Worm (Caenorhabditis elegans) whole organism, L4 larva: Measurements from ENCODE around the gene rde-8.

ENCODE experiments used
- F26F4.8 ChIP-seq: fragments of 200-800 bp; sonication (Bioruptor generic); conservative IDR thresholded peaks from 2 replicates; pipeline ENCODE4 v1.3.6; 2022; ENCODE audit warnings: missing genetic modification characterization, missing compliant biosample characterization
- F44E2.7 ChIP-seq: fragments of 200-800 bp; sonication (Bioruptor generic); IDR thresholded peaks from 2 replicates; pipeline ENCODE4 v2.1.2; 2022; ENCODE audit warnings: missing genetic modification characterization, missing compliant biosample characterization
- F49E8.2 ChIP-seq: sonication (generic microtip); optimal IDR thresholded peaks from 2 replicates; lab custom pipeline; 2016; ENCODE audit warnings: missing compliant biosample characterization, mild to moderate bottlenecking, missing genetic modification characterization, borderline replicate concordance
- T20F7.1 ChIP-seq: fragments of 200-800 bp; sonication (Bioruptor generic); optimal IDR thresholded peaks from 2 replicates; lab custom pipeline; 2018; ENCODE audit warnings: mild to moderate bottlenecking, missing genetic modification characterization, missing compliant biosample characterization
- T26A8.4 ChIP-seq: fragments of 200-800 bp; sonication (Bioruptor generic); IDR thresholded peaks from 2 replicates; pipeline ENCODE4 v1.3.6; 2022; ENCODE audit warnings: missing genetic modification characterization, missing compliant biosample characterization
- Y105C5A.15 ChIP-seq: fragments of 200-800 bp; sonication (Bioruptor generic); IDR thresholded peaks from 2 replicates; pipeline ENCODE4 v1.3.6; 2022; ENCODE audit warnings: missing genetic modification characterization, missing compliant biosample characterization
- Y5F2A.4 ChIP-seq: fragments of 200-800 bp; sonication (Bioruptor generic); optimal IDR thresholded peaks from 2 replicates; lab custom pipeline; 2018; ENCODE audit warnings: mild to moderate bottlenecking, missing genetic modification characterization, missing compliant biosample characterization
- ZK337.2 ChIP-seq: fragments of 200-800 bp; sonication (Bioruptor generic); IDR thresholded peaks from 2 replicates; pipeline ENCODE4 v1.3.6; 2022; ENCODE audit warnings: missing genetic modification reagents, missing genetic modification characterization, missing compliant biosample characterization
- aha-1 ChIP-seq: fragments of 150-350 bp; peaks from one replicate; lab custom pipeline; 2014; ENCODE audit warnings: missing biosample characterization, missing genetic modification characterization
- ama-1 ChIP-seq: fragments of 150-350 bp; optimal IDR thresholded peaks from 2 replicates; lab custom pipeline; 2014; ENCODE audit warnings: inconsistent platforms, mixed read lengths
- arid-1 ChIP-seq: fragments of 200-800 bp; sonication (Bioruptor generic); conservative IDR thresholded peaks from 2 replicates; pipeline ENCODE4 v1.3.6; 2022; ENCODE audit warnings: missing genetic modification reagents, missing genetic modification characterization, missing compliant biosample characterization
- ceh-32 ChIP-seq: sonication (generic microtip); optimal IDR thresholded peaks from 2 replicates; lab custom pipeline; 2016; ENCODE audit warnings: mild to moderate bottlenecking, missing genetic modification characterization, missing compliant biosample characterization; ENCODE audit not compliant: poor library complexity
- ceh-82 ChIP-seq: sonication (generic microtip); optimal IDR thresholded peaks from 2 replicates; lab custom pipeline; 2017; ENCODE audit warnings: missing biosample characterization, missing genetic modification characterization
- ces-1 ChIP-seq: fragments of 150-350 bp; sonication (generic microtip); optimal IDR thresholded peaks from 4 replicates; lab custom pipeline; 2014; ENCODE audit warnings: missing biosample characterization, missing genetic modification reagents, missing genetic modification characterization
- daf-16 ChIP-seq, 3 experiments: sonication (generic microtip); optimal IDR thresholded peaks; 2 replicates each; lab custom pipeline; 2016 to 2017; ENCODE audit warnings: missing genetic modification characterization in 3 of 3, missing genetic modification reagents in 3 of 3, mild to moderate bottlenecking in 2 of 3, missing compliant biosample characterization in 2 of 3, missing biosample characterization in 1 of 3, moderate library complexity in 1 of 3
- dmd-6 ChIP-seq: fragments of 200-800 bp; sonication (Bioruptor generic); IDR thresholded peaks from 2 replicates; pipeline ENCODE4 v1.3.6; 2022; ENCODE audit warnings: missing genetic modification reagents, missing genetic modification characterization, missing compliant biosample characterization
- dmd-9 ChIP-seq: fragments of 200-800 bp; sonication (Bioruptor generic); IDR thresholded peaks from 2 replicates; pipeline ENCODE4 v1.3.6; 2022; ENCODE audit warnings: missing genetic modification reagents, missing genetic modification characterization, missing compliant biosample characterization
- dpl-1 ChIP-seq: fragments of 150-350 bp; optimal IDR thresholded peaks from 2 replicates; lab custom pipeline; 2014; ENCODE audit warnings: missing biosample characterization, missing genetic modification reagents, missing genetic modification characterization
- duxl-1 ChIP-seq: sonication (generic microtip); optimal IDR thresholded peaks from 2 replicates; lab custom pipeline; 2016; ENCODE audit warnings: mild to moderate bottlenecking, missing genetic modification characterization, moderate library complexity, missing compliant biosample characterization; ENCODE audit not compliant: poor library complexity
- dve-1 ChIP-seq: sonication (generic microtip); optimal IDR thresholded peaks from 2 replicates; lab custom pipeline; 2017; ENCODE audit warnings: antibody characterized with exemption, mild to moderate bottlenecking, missing genetic modification characterization, missing compliant biosample characterization; ENCODE audit not compliant: insufficient read depth
- egl-27 ChIP-seq: sonication (generic microtip); optimal IDR thresholded peaks from 3 replicates; lab custom pipeline; 2017; ENCODE audit warnings: missing biosample characterization, missing genetic modification reagents, missing genetic modification characterization
- fos-1 ChIP-seq: fragments of 150-350 bp; optimal IDR thresholded peaks from 2 replicates; lab custom pipeline; 2014; ENCODE audit warnings: missing biosample characterization, missing genetic modification characterization
- hlh-11 ChIP-seq: fragments of 200-800 bp; sonication (Bioruptor generic); optimal IDR thresholded peaks from 2 replicates; lab custom pipeline; 2018; ENCODE audit warnings: mild to moderate bottlenecking, missing genetic modification characterization, missing compliant biosample characterization
- jun-1 ChIP-seq: fragments of 150-350 bp; optimal IDR thresholded peaks from 2 replicates; lab custom pipeline; 2014; ENCODE audit warnings: missing biosample characterization, missing genetic modification reagents, missing genetic modification characterization
- lin-29 ChIP-seq: fragments of 200-800 bp; sonication (Bioruptor generic); IDR thresholded peaks from 2 replicates; pipeline ENCODE4 v1.3.6; 2022; ENCODE audit warnings: missing genetic modification reagents, missing genetic modification characterization, missing compliant biosample characterization
- lin-38 ChIP-seq: fragments of 200-800 bp; sonication (Bioruptor generic); IDR thresholded peaks from 2 replicates; pipeline ENCODE4 v1.3.6; 2022; ENCODE audit warnings: missing genetic modification reagents, missing genetic modification characterization, missing compliant biosample characterization
- lin-39 ChIP-seq: fragments of 150-350 bp; optimal IDR thresholded peaks from 2 replicates; lab custom pipeline; 2014; ENCODE audit warnings: missing biosample characterization, missing genetic modification reagents, missing genetic modification characterization
- lir-3 ChIP-seq: sonication (generic microtip); optimal IDR thresholded peaks from 2 replicates; lab custom pipeline; 2016; ENCODE audit warnings: mild to moderate bottlenecking, missing genetic modification characterization, missing compliant biosample characterization
- lsy-2 ChIP-seq, 2 experiments: fragments of 150-350 bp in 1 of 2; sonication (generic microtip) in 1 of 2; optimal IDR thresholded peaks; 2 replicates each; lab custom pipeline; 2014 to 2017; ENCODE audit warnings: missing biosample characterization in 2 of 2, missing genetic modification characterization in 2 of 2
- madf-5 ChIP-seq, 2 experiments: fragments of 200-800 bp; sonication (Bioruptor generic); IDR thresholded peaks; 2 replicates each; pipeline ENCODE4 v1.3.6; 2022; ENCODE audit warnings: missing compliant biosample characterization in 2 of 2, missing genetic modification characterization in 2 of 2
- mdl-1 ChIP-seq, 2 experiments: fragments of 150-350 bp in 1 of 2; sonication (generic microtip) in 1 of 2; optimal IDR thresholded peaks; 2 replicates each; lab custom pipeline; 2014 to 2017; ENCODE audit warnings: missing biosample characterization in 2 of 2, missing genetic modification characterization in 2 of 2
- mdt-29 ChIP-seq: fragments of 200-800 bp; sonication (Bioruptor generic); IDR thresholded peaks from 2 replicates; pipeline ENCODE4 v1.3.6; 2022; ENCODE audit warnings: missing genetic modification reagents, missing genetic modification characterization, missing compliant biosample characterization
- mes-2 ChIP-seq: sonication (generic microtip); optimal IDR thresholded peaks from 2 replicates; lab custom pipeline; 2016; ENCODE audit warnings: missing genotype, mild to moderate bottlenecking, missing genetic modification characterization, missing compliant biosample characterization; ENCODE audit not compliant: poor library complexity, severe bottlenecking
- nhr-237 ChIP-seq: sonication (generic microtip); optimal IDR thresholded peaks from 2 replicates; lab custom pipeline; 2017; ENCODE audit warnings: missing biosample characterization, missing genetic modification characterization
- nhr-25 ChIP-seq: sonication (generic microtip); optimal IDR thresholded peaks from 2 replicates; lab custom pipeline; 2017; ENCODE audit warnings: missing genetic modification characterization, mild to moderate bottlenecking, missing compliant biosample characterization, antibody characterized with exemption, moderate library complexity, borderline replicate concordance; ENCODE audit not compliant: insufficient read depth
- sdz-12 ChIP-seq: fragments of 200-800 bp; sonication (Bioruptor generic); optimal IDR thresholded peaks from 2 replicates; lab custom pipeline; 2018; ENCODE audit warnings: mild to moderate bottlenecking, missing genetic modification characterization, missing compliant biosample characterization
- skn-1 ChIP-seq: fragments of 150-350 bp; optimal IDR thresholded peaks from 2 replicates; lab custom pipeline; 2014; ENCODE audit warnings: missing biosample characterization, missing genetic modification characterization
- spr-1 ChIP-seq: sonication (generic microtip); optimal IDR thresholded peaks from 2 replicates; lab custom pipeline; 2016; ENCODE audit warnings: mild to moderate bottlenecking, missing genetic modification characterization, missing compliant biosample characterization
- spr-3 ChIP-seq: fragments of 200-800 bp; sonication (Bioruptor generic); optimal IDR thresholded peaks from 2 replicates; lab custom pipeline; 2018; ENCODE audit warnings: mild to moderate bottlenecking, missing genetic modification characterization, missing compliant biosample characterization
- tra-1 ChIP-seq: fragments of 200-800 bp; sonication (Bioruptor generic); IDR thresholded peaks from 2 replicates; pipeline ENCODE4 v1.3.6; 2022; ENCODE audit warnings: missing genetic modification reagents, missing genetic modification characterization, missing compliant biosample characterization
- unc-62 ChIP-seq, 3 experiments: fragments of 150-350 bp in 1 of 3; sonication (generic microtip); optimal IDR thresholded peaks in 2 of 3; peaks in 1 of 3; 1 replicate in 1 of 3; 2 replicates in 2 of 3; lab custom pipeline; 2014 to 2017; ENCODE audit warnings: missing biosample characterization in 3 of 3, missing genetic modification characterization in 3 of 3, missing genetic modification reagents in 3 of 3, missing genotype in 1 of 3
- zip-11 ChIP-seq: fragments of 200-800 bp; sonication (Bioruptor generic); IDR thresholded peaks from 2 replicates; pipeline ENCODE4 v1.3.6; 2022; ENCODE audit warnings: missing genetic modification characterization, missing compliant biosample characterization

rde-8 gene

ce11 chrIV:7144670-7145257 is 41.7 kb upstream of the rde-8 start, which contains the start of gene hecd-1 (continued):
- TF ChIP-seq mes-2 (peak; percentile 13), Y105C5A.15 (no peak), lin-38 (peak; percentile 68), F26F4.8 (no peak), lir-3 (no peak), dpl-1 (GFP tag; lab: Kevin White, UChicago) (peak; percentile 20), lin-29 (GFP tag; lab: Robert Waterston, UW) (no peak), ama-1 (lab: Kevin White, UChicago) (no peak), spr-3 (no peak), madf-5 (GFP tag; IDR thresholded peaks at IDR 0.05; lab: Robert Waterston, UW) (no peak), mdt-29 (GFP tag; lab: Robert Waterston, UW) (no peak), lsy-2 (tag; optimal IDR thresholded peaks at IDR 0.05; lab: Kevin White, UChicago) (peak in 1 of 2 experiments; percentile 56), aha-1 (peak; percentile 79)
- TF ChIP-seq, all 104 proteins: peak for 12

- TF ChIP-seq ceh-32 (tag; lab: Kevin White, UChicago) (no peak), unc-62 (GFP tag; optimal IDR thresholded peaks at IDR 0.05 in 1 of 2; lab: Kevin White, UChicago) (peak in 1 of 2 experiments; percentile 97), unc-62 (tag; optimal IDR thresholded peaks at IDR 0.05; lab: Kevin White, UChicago) (no peak)
- TF ChIP-seq, all 104 proteins: peak for 1
These were observed 36.1 kb upstream of the rde-8 start for ce11 chrIV:7139143-7139542.

ce11 chrIV:7133983-7134382 is 30.9 kb upstream of the rde-8 start, which contains the start of gene mutd-1:
Gene mutd-1 (minus strand): TSS chrIV:7134083.
- TF ChIP-seq T26A8.4 (no peak), aha-1 (peak; percentile 1), lsy-2 (tag; optimal IDR thresholded peaks at IDR 0.05; lab: Kevin White, UChicago) (peak in 1 of 2 experiments; percentile 6)

ce11 chrIV:7133140-7133539 is 30.1 kb upstream of the rde-8 start, which contains the start of gene cyn-12:
Gene cyn-12 (minus strand): TSS chrIV:7133217.
- TF ChIP-seq nhr-25 (tag; lab: Kevin White, UChicago) (no peak), ceh-82 (no peak), skn-1 (tag; lab: Kevin White, UChicago) (no peak), dmd-6 (no peak), ces-1 (GFP tag; lab: Kevin White, UChicago) (no peak), mdl-1 (tag; optimal IDR thresholded peaks at IDR 0.05; lab: Kevin White, UChicago) (no peak), T26A8.4 (no peak), fos-1 (tag; lab: Kevin White, UChicago) (no peak), sdz-12 (no peak), nhr-237 (tag; lab: Kevin White, UChicago) (no peak), hlh-11 (tag; lab: Kevin White, UChicago) (no peak), F44E2.7 (GFP tag; lab: Robert Waterston, UW) (no peak), spr-3 (no peak), F49E8.2 (tag; lab: Kevin White, UChicago) (no peak), spr-1 (tag; lab: Kevin White, UChicago) (no peak), unc-62 (GFP tag; optimal IDR thresholded peaks at IDR 0.05 in 1 of 2; lab: Kevin White, UChicago) (peak in 1 of 2 experiments; percentile 61), unc-62 (tag; optimal IDR thresholded peaks at IDR 0.05; lab: Kevin White, UChicago) (no peak), dmd-9 (GFP tag; lab: Robert Waterston, UW) (no peak), arid-1 (no peak), T20F7.1 (GFP tag; lab: Kevin White, UChicago) (no peak), dve-1 (peak; percentile 7), duxl-1 (tag; lab: Kevin White, UChicago) (no peak), daf-16 (GFP tag; optimal IDR thresholded peaks at IDR 0.05; lab: Kevin White, UChicago) (no peak), daf-16 (tag; optimal IDR thresholded peaks at IDR 0.05; lab: Kevin White, UChicago) (no peak), Y5F2A.4 (GFP tag; lab: Kevin White, UChicago) (no peak), lin-39 (tag; lab: Kevin White, UChicago) (no peak), ZK337.2 (no peak), Y105C5A.15 (no peak), zip-11 (GFP tag; lab: Robert Waterston, UW) (no peak), jun-1 (tag; lab: Kevin White, UChicago) (no peak), ceh-32 (tag; lab: Kevin White, UChicago) (no peak), egl-27 (tag; lab: Kevin White, UChicago) (no peak), tra-1 (GFP tag; lab: Robert Waterston, UW) (no peak), aha-1 (no peak)
